Worm (Caenorhabditis elegans): ENCODE results near the gene srh-291.

Gene srh-291

DNA sequence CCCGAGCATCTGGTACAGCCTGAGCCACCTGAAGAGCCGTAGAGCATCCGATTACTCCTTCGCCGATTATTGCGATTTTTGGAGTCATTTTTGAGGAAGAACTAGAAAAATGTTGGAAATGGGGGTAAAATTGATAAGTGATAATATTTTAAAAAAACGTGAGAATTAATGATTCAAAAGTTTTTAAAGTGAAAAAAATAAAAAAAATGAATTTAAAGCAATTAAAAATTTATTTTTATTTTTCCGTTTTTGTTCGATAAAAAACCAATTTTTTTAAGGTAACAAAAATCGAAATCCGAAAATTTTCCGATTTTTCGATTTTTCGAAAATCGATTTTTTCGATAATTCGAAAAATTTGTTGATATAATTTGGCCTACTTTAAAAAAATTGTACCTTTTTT lies 28.3 kb upstream of the srh-291 start, which contains the start of gene ddo-1:
TSS of gene ddo-1 (minus strand) at position 101 of the 400 bp plus-strand sequence.
- no peak for TF ChIP-seq mls-2 (tag; optimal IDR thresholded peaks at IDR 0.05)
- no peak for TF ChIP-seq hlh-1 (tag; optimal IDR thresholded peaks at IDR 0.05)
- TF ChIP-seq mab-5 (tag; optimal IDR thresholded peaks at IDR 0.05) = no peak
- no peak for TF ChIP-seq snpc-4 (tag; optimal IDR thresholded peaks at IDR 0.05)
- TF ChIP-seq ceh-83 (GFP tag; optimal IDR thresholded peaks at IDR 0.05) = no peak
- TF ChIP-seq ceh-43 (GFP tag; optimal IDR thresholded peaks at IDR 0.05) = no peak
- no peak for TF ChIP-seq tbx-8 (GFP tag; optimal IDR thresholded peaks at IDR 0.05)
- TF ChIP-seq lin-32 (GFP tag; optimal IDR thresholded peaks at IDR 0.05) = no peak
- TF ChIP-seq ceh-39 (tag; optimal IDR thresholded peaks at IDR 0.05) = no peak
- no peak for TF ChIP-seq nhr-12 (tag; optimal IDR thresholded peaks at IDR 0.05)
- no peak for TF ChIP-seq bed-3 (GFP tag; optimal IDR thresholded peaks at IDR 0.05)
- no peak for TF ChIP-seq flh-1 (GFP tag; optimal IDR thresholded peaks at IDR 0.05)
- TF ChIP-seq blmp-1 (tag; optimal IDR thresholded peaks at IDR 0.05) = no peak
- TF ChIP-seq unc-120 (tag; optimal IDR thresholded peaks at IDR 0.05; ENCODE audit: poor library complexity, severe bottlenecking) = no peak
- no peak for TF ChIP-seq mep-1 (tag; optimal IDR thresholded peaks at IDR 0.05)

DNA sequence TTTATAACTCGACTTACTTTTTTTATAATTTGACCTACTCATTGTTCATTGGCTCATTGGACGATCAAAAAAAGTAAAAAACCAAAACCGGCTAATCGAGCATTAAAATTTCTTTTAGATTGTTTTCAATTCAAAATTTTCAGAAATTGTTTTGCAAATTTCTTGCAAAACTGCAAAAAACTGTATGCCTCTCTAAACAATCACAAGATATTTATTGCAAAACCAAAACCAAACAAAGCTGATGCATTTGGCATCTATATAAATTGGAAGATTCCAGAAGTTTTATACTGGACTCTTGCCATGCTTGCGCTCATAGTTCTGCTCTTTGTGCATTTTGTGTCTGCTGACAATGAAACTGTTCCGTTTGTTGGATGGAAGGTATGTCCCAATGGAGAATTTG lies 27.8 kb upstream of the srh-291 start, which contains the start of gene C47A10.12:
TSS of gene C47A10.12 (plus strand) at position 301 of the 400 bp plus-strand sequence.
- TF ChIP-seq snpc-4 (tag; optimal IDR thresholded peaks at IDR 0.05) (no peak), nhr-76 (tag; optimal IDR thresholded peaks at IDR 0.05) (no peak), lsy-2 (tag; optimal IDR thresholded peaks at IDR 0.05) (no peak), lin-32 (GFP tag; optimal IDR thresholded peaks at IDR 0.05) (no peak), ham-2 (GFP tag; optimal IDR thresholded peaks at IDR 0.05) (no peak), lin-13 (tag; optimal IDR thresholded peaks at IDR 0.05) (no peak), mab-5 (tag; optimal IDR thresholded peaks at IDR 0.05) (no peak), ceh-43 (GFP tag; optimal IDR thresholded peaks at IDR 0.05) (no peak), elt-3 (tag; optimal IDR thresholded peaks at IDR 0.05) (no peak), sem-2 (GFP tag; optimal IDR thresholded peaks at IDR 0.05) (no peak)

DNA sequence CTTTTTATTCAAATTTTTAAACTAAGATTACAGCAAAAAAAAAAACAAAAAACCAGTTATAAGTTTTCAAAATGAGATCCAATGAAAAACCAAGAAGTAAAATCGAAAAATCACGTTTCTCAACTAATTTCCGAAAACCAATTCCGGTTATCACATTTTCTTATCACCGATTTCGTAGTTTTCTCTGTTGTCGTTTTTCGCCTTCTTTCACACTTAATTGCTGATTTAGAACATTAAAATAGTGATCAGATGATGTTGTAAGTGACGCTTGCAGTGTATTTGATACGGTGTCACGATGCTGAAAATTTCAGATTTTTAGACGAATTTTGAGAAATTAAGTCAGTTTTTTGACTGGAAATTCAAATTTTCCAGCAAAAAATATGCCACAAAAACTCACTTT lies 25.1 kb upstream of the srh-291 start:
- TF ChIP-seq mab-5 (tag; optimal IDR thresholded peaks at IDR 0.05) (no peak), sem-2 (GFP tag; optimal IDR thresholded peaks at IDR 0.05) (no peak), flh-1 (GFP tag; optimal IDR thresholded peaks at IDR 0.05) (no peak), ces-1 (GFP tag; optimal IDR thresholded peaks at IDR 0.05) (no peak), ztf-11 (tag; optimal IDR thresholded peaks at IDR 0.05) (no peak), unc-39 (tag; optimal IDR thresholded peaks at IDR 0.05) (no peak), blmp-1 (tag; optimal IDR thresholded peaks at IDR 0.05) (no peak), unc-62 (GFP tag; optimal IDR thresholded peaks at IDR 0.05) (no peak), pha-4 (tag; optimal IDR thresholded peaks at IDR 0.05) (no peak), ceh-43 (GFP tag; optimal IDR thresholded peaks at IDR 0.05) (no peak), sptf-1 (tag; optimal IDR thresholded peaks at IDR 0.05) (no peak), snpc-4 (tag; optimal IDR thresholded peaks at IDR 0.05) (no peak), nhr-76 (tag; optimal IDR thresholded peaks at IDR 0.05) (no peak), nhr-2 (tag; optimal IDR thresholded peaks at IDR 0.05) (no peak), elt-1 (tag; optimal IDR thresholded peaks at IDR 0.05; ENCODE audit: borderline replicate concordance, insufficient read depth) (no peak), elt-3 (tag; optimal IDR thresholded peaks at IDR 0.05) (no peak), lin-32 (GFP tag; optimal IDR thresholded peaks at IDR 0.05) (no peak)

DNA sequence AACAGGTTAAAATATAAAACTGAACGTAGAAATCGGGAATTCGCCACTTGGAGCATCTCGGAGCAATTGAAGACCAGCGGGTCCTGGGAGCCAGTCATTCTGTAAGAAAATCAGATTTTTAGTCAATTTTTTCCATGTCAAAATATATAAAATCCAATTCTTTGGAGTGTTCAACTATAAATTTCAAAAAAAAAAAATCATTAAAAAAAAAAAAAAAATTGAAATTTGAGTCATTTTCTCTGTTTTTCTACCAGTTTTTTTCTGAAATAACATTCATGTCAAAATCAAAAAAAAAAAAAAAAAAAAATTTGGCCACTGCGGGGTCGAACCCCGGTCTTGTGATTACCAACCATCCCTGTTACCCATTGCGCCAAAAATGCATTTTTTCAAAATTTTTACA lies 21.9 kb upstream of the srh-291 start, which contains the start of gene srab-12:
TSS of gene srab-12 (minus strand) at position 101 of the 400 bp plus-strand sequence.
- no peak for TF ChIP-seq nhr-12 (tag; optimal IDR thresholded peaks at IDR 0.05)

DNA sequence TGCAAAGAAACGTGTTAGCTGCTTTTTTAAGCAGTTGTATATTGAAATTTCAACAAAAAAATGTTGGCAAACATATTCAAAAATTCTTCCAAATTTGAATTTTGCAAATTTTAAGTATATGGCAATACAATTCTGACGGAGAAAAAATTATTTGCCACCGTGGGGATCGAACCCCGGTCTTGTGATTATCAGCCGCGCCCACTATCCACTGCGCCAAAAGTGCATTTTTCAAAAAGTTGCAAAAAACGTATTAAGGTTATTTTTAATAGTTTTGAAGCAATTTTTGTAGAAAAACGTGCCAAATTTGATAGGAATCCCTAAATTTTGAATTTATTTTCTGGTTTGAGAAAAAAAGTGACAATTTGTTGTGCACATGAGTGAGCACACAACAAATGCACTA lies 21.1 kb upstream of the srh-291 start:
- TF ChIP-seq ceh-39 (tag; optimal IDR thresholded peaks at IDR 0.05) = no peak
- no peak for TF ChIP-seq sem-2 (GFP tag; optimal IDR thresholded peaks at IDR 0.05)
- no peak for TF ChIP-seq ham-2 (GFP tag; optimal IDR thresholded peaks at IDR 0.05)
- no peak for TF ChIP-seq hlh-1 (tag; optimal IDR thresholded peaks at IDR 0.05)
- no peak for TF ChIP-seq drap-1 (GFP tag; optimal IDR thresholded peaks at IDR 0.05)
- no peak for TF ChIP-seq unc-120 (tag; optimal IDR thresholded peaks at IDR 0.05; ENCODE audit: poor library complexity, severe bottlenecking)

DNA sequence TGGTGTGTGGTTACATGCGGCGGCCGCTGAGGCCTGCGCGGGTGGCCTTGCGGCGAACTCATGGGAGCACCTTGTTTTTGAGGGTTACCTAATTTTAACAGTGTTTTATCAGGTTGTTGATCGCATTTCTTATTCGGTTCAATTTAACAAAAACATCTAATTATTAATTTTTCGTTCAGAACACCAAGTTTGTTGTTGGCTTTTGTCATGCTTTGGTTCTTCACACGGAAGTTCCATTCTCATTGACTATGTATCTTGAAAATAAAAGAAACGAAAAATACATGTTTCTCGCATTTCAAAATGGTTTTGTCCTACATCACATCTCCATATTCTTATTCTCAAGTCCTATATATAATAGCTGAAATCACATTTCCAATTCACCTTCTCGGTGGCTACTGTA lies 15.2 kb upstream of the srh-291 start, which contains the start of gene srh-290:
TSS of gene srh-290 (plus strand) at position 301 of the 400 bp plus-strand sequence.
- TF ChIP-seq elt-3 (tag; optimal IDR thresholded peaks at IDR 0.05) (no peak), elt-1 (tag; optimal IDR thresholded peaks at IDR 0.05; ENCODE audit: borderline replicate concordance, insufficient read depth) (no peak), nhr-237 (tag; optimal IDR thresholded peaks at IDR 0.05) (no peak), ham-2 (GFP tag; optimal IDR thresholded peaks at IDR 0.05) (no peak), unc-62 (GFP tag; optimal IDR thresholded peaks at IDR 0.05) (no peak), zip-8 (tag; optimal IDR thresholded peaks at IDR 0.05) (no peak), nhr-76 (tag; optimal IDR thresholded peaks at IDR 0.05) (no peak), bed-3 (GFP tag; optimal IDR thresholded peaks at IDR 0.05) (no peak), cnd-1 (tag; optimal IDR thresholded peaks at IDR 0.05) (no peak), ces-1 (GFP tag; optimal IDR thresholded peaks at IDR 0.05) (no peak), pha-4 (tag; optimal IDR thresholded peaks at IDR 0.05) (no peak), ceh-43 (GFP tag; optimal IDR thresholded peaks at IDR 0.05) (no peak), ceh-83 (GFP tag; optimal IDR thresholded peaks at IDR 0.05) (no peak), mep-1 (tag; optimal IDR thresholded peaks at IDR 0.05) (no peak), mls-2 (tag; optimal IDR thresholded peaks at IDR 0.05) (no peak), ztf-11 (tag; optimal IDR thresholded peaks at IDR 0.05) (no peak), sem-2 (GFP tag; optimal IDR thresholded peaks at IDR 0.05) (no peak), M03D4.4 (tag; optimal IDR thresholded peaks at IDR 0.05) (no peak), unc-120 (tag; optimal IDR thresholded peaks at IDR 0.05; ENCODE audit: poor library complexity, severe bottlenecking) (no peak), mab-5 (tag; optimal IDR thresholded peaks at IDR 0.05) (no peak)

Measured in whole organism, mixed stage, embryonic.